Worm (Caenorhabditis elegans) whole organism, L4 larva: Measurements from ENCODE around the gene tdo-2.
A peak's percentile ranks its signal among the peaks of the same experiment; 100 is the strongest.

Experiments used
- F10B5.3 ChIP-seq: sonication (generic microtip); optimal IDR thresholded peaks from 2 replicates; lab custom pipeline; 2016; ENCODE audit warnings: mild to moderate bottlenecking, missing genetic modification characterization, missing compliant biosample characterization
- F44E2.7 ChIP-seq: fragments of 200-800 bp; sonication (Bioruptor generic); IDR thresholded peaks from 2 replicates; pipeline ENCODE4 v2.1.2; 2022; ENCODE audit warnings: missing genetic modification characterization, missing compliant biosample characterization
- R02D3.7 ChIP-seq: fragments of 150-350 bp; sonication (generic microtip); optimal IDR thresholded peaks from 3 replicates; lab custom pipeline; 2014; ENCODE audit warnings: missing biosample characterization, missing genetic modification characterization
- Y105C5A.15 ChIP-seq: fragments of 200-800 bp; sonication (Bioruptor generic); IDR thresholded peaks from 2 replicates; pipeline ENCODE4 v1.3.6; 2022; ENCODE audit warnings: missing genetic modification characterization, missing compliant biosample characterization
- Y75B8A.6 ChIP-seq: fragments of 200-800 bp; sonication (Bioruptor generic); IDR thresholded peaks from 2 replicates; pipeline ENCODE4 v1.3.6; 2022; ENCODE audit warnings: missing genetic modification reagents, missing genetic modification characterization, missing compliant biosample characterization
- ZK546.5 ChIP-seq, 2 experiments: sonication (generic microtip); optimal IDR thresholded peaks; 2 replicates each; lab custom pipeline; 2017; ENCODE audit warnings: missing biosample characterization in 2 of 2, missing genetic modification characterization in 2 of 2
- aly-2 ChIP-seq: sonication (generic microtip); optimal IDR thresholded peaks from 2 replicates; lab custom pipeline; 2018; ENCODE audit warnings: missing biosample characterization, missing genetic modification characterization
- ama-1 ChIP-seq: fragments of 150-350 bp; optimal IDR thresholded peaks from 2 replicates; lab custom pipeline; 2014; ENCODE audit warnings: inconsistent platforms, mixed read lengths
- attf-4 ChIP-seq: sonication (generic microtip); optimal IDR thresholded peaks from 3 replicates; lab custom pipeline; 2017; ENCODE audit warnings: missing biosample characterization, missing genetic modification characterization
- ceh-20 ChIP-seq: fragments of 200-800 bp; sonication (Bioruptor generic); IDR thresholded peaks from 2 replicates; pipeline ENCODE4 v1.3.6; 2022; ENCODE audit warnings: missing genetic modification reagents, missing genetic modification characterization, missing compliant biosample characterization
- ceh-44 ChIP-seq: fragments of 200-800 bp; sonication (Bioruptor generic); IDR thresholded peaks from 2 replicates; pipeline ENCODE4 v1.3.6; 2022; ENCODE audit warnings: missing genetic modification reagents, missing genetic modification characterization, missing compliant biosample characterization
- ceh-82 ChIP-seq: sonication (generic microtip); optimal IDR thresholded peaks from 2 replicates; lab custom pipeline; 2017; ENCODE audit warnings: missing biosample characterization, missing genetic modification characterization
- ces-1 ChIP-seq: fragments of 150-350 bp; sonication (generic microtip); optimal IDR thresholded peaks from 4 replicates; lab custom pipeline; 2014; ENCODE audit warnings: missing biosample characterization, missing genetic modification reagents, missing genetic modification characterization
- daf-12 ChIP-seq: fragments of 150-350 bp; optimal IDR thresholded peaks from 2 replicates; lab custom pipeline; 2014; ENCODE audit warnings: missing biosample characterization, missing genetic modification reagents, missing genetic modification characterization
- daf-16 ChIP-seq, 3 experiments: sonication (generic microtip); optimal IDR thresholded peaks; 2 replicates each; lab custom pipeline; 2016 to 2017; ENCODE audit warnings: missing genetic modification characterization in 3 of 3, missing genetic modification reagents in 3 of 3, mild to moderate bottlenecking in 2 of 3, missing compliant biosample characterization in 2 of 3, missing biosample characterization in 1 of 3, moderate library complexity in 1 of 3
- daf-19 ChIP-seq: fragments of 200-800 bp; sonication (Bioruptor generic); conservative IDR thresholded peaks from 2 replicates; pipeline ENCODE4 v1.3.6; 2022; ENCODE audit warnings: missing genetic modification characterization, missing compliant biosample characterization
- duxl-1 ChIP-seq: sonication (generic microtip); optimal IDR thresholded peaks from 2 replicates; lab custom pipeline; 2016; ENCODE audit warnings: mild to moderate bottlenecking, missing genetic modification characterization, moderate library complexity, missing compliant biosample characterization; ENCODE audit not compliant: poor library complexity
- dve-1 ChIP-seq: sonication (generic microtip); optimal IDR thresholded peaks from 2 replicates; lab custom pipeline; 2017; ENCODE audit warnings: antibody characterized with exemption, mild to moderate bottlenecking, missing genetic modification characterization, missing compliant biosample characterization; ENCODE audit not compliant: insufficient read depth
- egl-43 ChIP-seq: fragments of 200-800 bp; sonication (Bioruptor generic); IDR thresholded peaks from 2 replicates; pipeline ENCODE4 v1.3.6; 2022; ENCODE audit warnings: missing genetic modification reagents, missing genetic modification characterization, missing compliant biosample characterization
- fos-1 ChIP-seq: fragments of 150-350 bp; optimal IDR thresholded peaks from 2 replicates; lab custom pipeline; 2014; ENCODE audit warnings: missing biosample characterization, missing genetic modification characterization
- gei-8 ChIP-seq: fragments of 200-800 bp; sonication (Bioruptor generic); optimal IDR thresholded peaks from 2 replicates; lab custom pipeline; 2018; ENCODE audit warnings: mild to moderate bottlenecking, missing genetic modification characterization, missing compliant biosample characterization
- hlh-30 ChIP-seq: sonication (generic microtip); optimal IDR thresholded peaks from 2 replicates; lab custom pipeline; 2017; ENCODE audit warnings: antibody characterized with exemption, mild to moderate bottlenecking, missing genetic modification characterization, missing compliant biosample characterization; ENCODE audit not compliant: insufficient read depth
- jun-1 ChIP-seq: fragments of 150-350 bp; optimal IDR thresholded peaks from 2 replicates; lab custom pipeline; 2014; ENCODE audit warnings: missing biosample characterization, missing genetic modification reagents, missing genetic modification characterization
- lim-7 ChIP-seq: fragments of 200-800 bp; sonication (Bioruptor generic); IDR thresholded peaks from 2 replicates; pipeline ENCODE4 v1.3.6; 2022; ENCODE audit warnings: missing genetic modification characterization, missing compliant biosample characterization
- lin-15B ChIP-seq: fragments of 150-350 bp; sonication (generic microtip); optimal IDR thresholded peaks from 3 replicates; lab custom pipeline; 2014; ENCODE audit warnings: missing biosample characterization, missing genetic modification characterization
- lir-3 ChIP-seq: sonication (generic microtip); optimal IDR thresholded peaks from 2 replicates; lab custom pipeline; 2016; ENCODE audit warnings: mild to moderate bottlenecking, missing genetic modification characterization, missing compliant biosample characterization
- madf-9 ChIP-seq: fragments of 200-800 bp; sonication (Bioruptor generic); conservative IDR thresholded peaks from 2 replicates; pipeline ENCODE4 v1.3.6; 2022; ENCODE audit warnings: missing genetic modification reagents, missing genetic modification characterization, missing compliant biosample characterization
- mdt-29 ChIP-seq: fragments of 200-800 bp; sonication (Bioruptor generic); IDR thresholded peaks from 2 replicates; pipeline ENCODE4 v1.3.6; 2022; ENCODE audit warnings: missing genetic modification reagents, missing genetic modification characterization, missing compliant biosample characterization
- mep-1 ChIP-seq: fragments of 150-350 bp; sonication (generic microtip); optimal IDR thresholded peaks from 3 replicates; lab custom pipeline; 2014; ENCODE audit warnings: missing biosample characterization, missing genetic modification characterization
- mxl-3 ChIP-seq: fragments of 200-800 bp; sonication (Bioruptor generic); optimal IDR thresholded peaks from 2 replicates; lab custom pipeline; 2018; ENCODE audit warnings: mild to moderate bottlenecking, missing genetic modification characterization, missing compliant biosample characterization
- nhr-10 ChIP-seq: fragments of 150-350 bp; optimal IDR thresholded peaks from 2 replicates; lab custom pipeline; 2014; ENCODE audit warnings: missing biosample characterization, missing genetic modification characterization
- nhr-102 ChIP-seq: sonication (generic microtip); optimal IDR thresholded peaks from 2 replicates; lab custom pipeline; 2016; ENCODE audit warnings: mild to moderate bottlenecking, missing genetic modification characterization, moderate library complexity, missing compliant biosample characterization
- nhr-11 ChIP-seq: fragments of 150-350 bp; optimal IDR thresholded peaks from 2 replicates; lab custom pipeline; 2014; ENCODE audit warnings: missing biosample characterization, missing genetic modification characterization
- nhr-41 ChIP-seq: fragments of 200-800 bp; sonication (Bioruptor generic); IDR thresholded peaks from 2 replicates; pipeline ENCODE4 v1.3.6; 2022; ENCODE audit warnings: missing genetic modification reagents, missing genetic modification characterization, missing compliant biosample characterization
- nhr-48 ChIP-seq: sonication (generic microtip); optimal IDR thresholded peaks from 2 replicates; lab custom pipeline; 2016; ENCODE audit warnings: mild to moderate bottlenecking, missing genetic modification characterization, missing compliant biosample characterization
- nhr-76 ChIP-seq: fragments of 150-350 bp; optimal IDR thresholded peaks from 2 replicates; lab custom pipeline; 2014; ENCODE audit warnings: missing biosample characterization, missing genetic modification characterization
- nhr-77 ChIP-seq: fragments of 150-350 bp; optimal IDR thresholded peaks from 2 replicates; lab custom pipeline; 2014; ENCODE audit warnings: missing biosample characterization, missing genetic modification characterization
- php-3 ChIP-seq: fragments of 200-800 bp; sonication (Bioruptor generic); IDR thresholded peaks from 2 replicates; pipeline ENCODE4 v1.3.6; 2022; ENCODE audit warnings: missing genetic modification reagents, missing genetic modification characterization, missing compliant biosample characterization
- pqm-1 ChIP-seq: sonication (generic microtip); optimal IDR thresholded peaks from 2 replicates; lab custom pipeline; 2017; ENCODE audit warnings: missing biosample characterization, missing genetic modification characterization
- rbr-2 ChIP-seq: sonication (generic microtip); optimal IDR thresholded peaks from 2 replicates; lab custom pipeline; 2016; ENCODE audit warnings: missing genotype, missing genetic modification characterization, missing compliant biosample characterization
- sdz-12 ChIP-seq: fragments of 200-800 bp; sonication (Bioruptor generic); optimal IDR thresholded peaks from 2 replicates; lab custom pipeline; 2018; ENCODE audit warnings: mild to moderate bottlenecking, missing genetic modification characterization, missing compliant biosample characterization
- skn-1 ChIP-seq: fragments of 150-350 bp; optimal IDR thresholded peaks from 2 replicates; lab custom pipeline; 2014; ENCODE audit warnings: missing biosample characterization, missing genetic modification characterization
- snpc-1.2 ChIP-seq: fragments of 200-800 bp; sonication (Bioruptor generic); IDR thresholded peaks from 2 replicates; pipeline ENCODE4 v1.3.6; 2022; ENCODE audit warnings: missing genetic modification reagents, missing genetic modification characterization, missing compliant biosample characterization
- spr-1 ChIP-seq: sonication (generic microtip); optimal IDR thresholded peaks from 2 replicates; lab custom pipeline; 2016; ENCODE audit warnings: mild to moderate bottlenecking, missing genetic modification characterization, missing compliant biosample characterization
- tag-97 ChIP-seq: fragments of 200-800 bp; sonication (Bioruptor generic); IDR thresholded peaks from 2 replicates; pipeline ENCODE4 v1.3.6; 2022; ENCODE audit warnings: missing genetic modification characterization, missing compliant biosample characterization
- vab-7 ChIP-seq: fragments of 200-800 bp; sonication (Bioruptor generic); IDR thresholded peaks from 2 replicates; pipeline ENCODE4 v1.3.6; 2022; ENCODE audit warnings: missing genetic modification reagents, missing genetic modification characterization, missing compliant biosample characterization
- zag-1 ChIP-seq: fragments of 150-350 bp; optimal IDR thresholded peaks from 2 replicates; lab custom pipeline; 2014; ENCODE audit warnings: missing biosample characterization, missing genetic modification characterization
- zfp-2 ChIP-seq: sonication (generic microtip); optimal IDR thresholded peaks from 2 replicates; lab custom pipeline; 2016; ENCODE audit warnings: mild to moderate bottlenecking, missing genetic modification characterization, missing compliant biosample characterization
- zfp-3 ChIP-seq: fragments of 200-800 bp; sonication (Bioruptor generic); conservative IDR thresholded peaks from 2 replicates; pipeline ENCODE4 v1.3.6; 2022; ENCODE audit warnings: missing genetic modification reagents, missing genetic modification characterization, missing compliant biosample characterization
- zip-11 ChIP-seq: fragments of 200-800 bp; sonication (Bioruptor generic); IDR thresholded peaks from 2 replicates; pipeline ENCODE4 v1.3.6; 2022; ENCODE audit warnings: missing genetic modification characterization, missing compliant biosample characterization
- zip-2 ChIP-seq: fragments of 150-350 bp; optimal IDR thresholded peaks from 2 replicates; lab custom pipeline; 2014; ENCODE audit warnings: missing biosample characterization, missing genetic modification characterization

The tdo-2 gene

ce11 chrIII:5940525-5940974 lies 20.8 kb upstream of the tdo-2 start (continued):
- no peak for TF ChIP-seq gei-8 (GFP tag; lab: Kevin White, UChicago)
- TF ChIP-seq ama-1 (lab: Kevin White, UChicago), result peak; percentile 97
- no peak for TF ChIP-seq Y105C5A.15 (GFP tag; lab: Robert Waterston, UW)
- TF ChIP-seq ceh-44 (GFP tag; lab: Robert Waterston, UW), result no peak
- no peak for TF ChIP-seq nhr-10 (tag; lab: Kevin White, UChicago)
- TF ChIP-seq pqm-1 (tag; lab: Kevin White, UChicago), result peak; percentile 42
- peak; percentile 98 for TF ChIP-seq hlh-30 (tag; lab: Kevin White, UChicago)
- peak; percentile 13; the same call in 1 of the 2 replicates for TF ChIP-seq snpc-1.2 (GFP tag; lab: Robert Waterston, UW)
- peak; percentile 79 for TF ChIP-seq zip-2 (tag; lab: Kevin White, UChicago)
- TF ChIP-seq attf-4, result no peak
- peak; percentile 40 for TF ChIP-seq spr-1 (tag; lab: Kevin White, UChicago)
- no peak for TF ChIP-seq nhr-48 (tag; lab: Kevin White, UChicago)
- TF ChIP-seq mdt-29 (GFP tag; lab: Robert Waterston, UW), result 0 out of 2 replicates have a peak, but pooled peaks have one; percentile 50
- no peak for TF ChIP-seq lir-3 (tag; lab: Kevin White, UChicago)
- TF ChIP-seq tag-97 (GFP tag; lab: Robert Waterston, UW), result no peak
- peak; percentile 67 for TF ChIP-seq duxl-1 (tag; lab: Kevin White, UChicago)
- TF ChIP-seq aly-2 (tag; lab: Kevin White, UChicago), result no peak
- no peak for TF ChIP-seq ZK546.5 (tag; optimal IDR thresholded peaks at IDR 0.05; lab: Kevin White, UChicago)
- no peak for TF ChIP-seq zag-1
- peak; percentile 57; the same call in 1 of the 2 replicates for TF ChIP-seq php-3 (GFP tag; lab: Robert Waterston, UW)
- peak; percentile 75 for TF ChIP-seq egl-43 (GFP tag; lab: Robert Waterston, UW)
- TF ChIP-seq R02D3.7 (tag; lab: Kevin White, UChicago), result no peak
- no peak for TF ChIP-seq nhr-76 (tag; lab: Kevin White, UChicago)
- TF ChIP-seq F10B5.3 (tag; lab: Kevin White, UChicago), result no peak
- no peak for TF ChIP-seq lin-15B (tag; lab: Kevin White, UChicago)
- TF ChIP-seq sdz-12 (GFP tag; lab: Kevin White, UChicago), result no peak
- TF ChIP-seq zfp-3 (GFP tag; lab: Robert Waterston, UW), result no peak
- peak; percentile 85 for TF ChIP-seq dve-1 (tag; lab: Kevin White, UChicago)
- TF ChIP-seq jun-1 (tag; lab: Kevin White, UChicago), result no peak
- TF ChIP-seq nhr-77 (tag; lab: Kevin White, UChicago), result peak; percentile 21
- TF ChIP-seq Y75B8A.6 (GFP tag; lab: Robert Waterston, UW), result no peak
- TF ChIP-seq zfp-2 (tag; lab: Kevin White, UChicago), result no peak
- peak; percentile 66 for TF ChIP-seq nhr-11 (tag; lab: Kevin White, UChicago)
- TF ChIP-seq ceh-20 (GFP tag; lab: Robert Waterston, UW), result peak; percentile 17; the same call in 1 of the 2 replicates
- 0 out of 2 replicates have a peak, but pooled peaks have one; percentile 21 for TF ChIP-seq daf-19 (GFP tag; lab: Robert Waterston, UW)
- no peak for TF ChIP-seq nhr-41 (GFP tag; lab: Robert Waterston, UW)
- TF ChIP-seq mxl-3 (GFP tag; lab: Kevin White, UChicago), result peak; percentile 90
- TF ChIP-seq fos-1 (tag; lab: Kevin White, UChicago), result no peak
- TF ChIP-seq F44E2.7 (GFP tag; lab: Robert Waterston, UW), result no peak
- no peak for TF ChIP-seq nhr-102 (tag; lab: Kevin White, UChicago)
- peak; percentile 51 for TF ChIP-seq rbr-2 (tag; lab: Kevin White, UChicago)
- peak; percentile 59 for TF ChIP-seq madf-9 (GFP tag; lab: Robert Waterston, UW)
- TF ChIP-seq ceh-82, result no peak
- no peak; the same call in 1 of the 2 replicates for TF ChIP-seq vab-7 (GFP tag; lab: Robert Waterston, UW)
- TF ChIP-seq lim-7 (GFP tag; lab: Robert Waterston, UW), result peak; percentile 51; the same call in 1 of the 2 replicates
- no peak for TF ChIP-seq zip-11 (GFP tag; lab: Robert Waterston, UW)
- TF ChIP-seq daf-16 (GFP tag; optimal IDR thresholded peaks at IDR 0.05; lab: Kevin White, UChicago), result no peak
- peak; percentile 36 for TF ChIP-seq daf-16 (tag; optimal IDR thresholded peaks at IDR 0.05; lab: Kevin White, UChicago)
- peak; percentile 87 for TF ChIP-seq mep-1
- TF ChIP-seq daf-12 (tag; lab: Kevin White, UChicago), result no peak
- TF ChIP-seq ces-1, result no peak
- no peak for TF ChIP-seq skn-1 (tag; lab: Kevin White, UChicago)
